Fruit fly (Drosophila melanogaster) whole organism, prepupa: ENCODE measurements around the gene CG3702.

Experiments
- Blimp-1 ChIP-seq: fragments of 200-800 bp; sonication (Bioruptor generic); optimal IDR thresholded peaks from 3 replicates; lab custom pipeline; 2017; ENCODE audit warnings: missing biosample characterization, missing genetic modification characterization, mild to moderate bottlenecking, moderate library complexity, missing genetic modification reagents
- CG10631 ChIP-seq: fragments of 200-800 bp; sonication (Bioruptor generic); optimal IDR thresholded peaks from 2 replicates; lab custom pipeline; 2016; ENCODE audit warnings: missing biosample characterization, missing genetic modification characterization
- CG10669 ChIP-seq: fragments of 200-800 bp; sonication (Bioruptor generic); optimal IDR thresholded peaks from 3 replicates; lab custom pipeline; 2018; ENCODE audit warnings: missing biosample characterization, mild to moderate bottlenecking, missing genetic modification characterization, moderate library complexity
- CG11762 ChIP-seq: fragments of 200-800 bp; sonication (Bioruptor generic); optimal IDR thresholded peaks from 3 replicates; lab custom pipeline; 2016; ENCODE audit warnings: missing biosample characterization, missing genetic modification characterization; ENCODE audit not compliant: insufficient read depth
- CG15336 ChIP-seq: fragments of 200-800 bp; sonication (Bioruptor generic); IDR thresholded peaks from 2 replicates; pipeline ENCODE4 v1.3.6; 2022; ENCODE audit warnings: missing biosample characterization, missing genetic modification characterization
- CG3032 ChIP-seq: fragments of 200-800 bp; optimal IDR thresholded peaks from 2 replicates; lab custom pipeline; 2019; ENCODE audit warnings: missing biosample characterization, mild to moderate bottlenecking, missing genetic modification characterization, moderate library complexity
- CG31627 ChIP-seq: fragments of 200-800 bp; sonication (Bioruptor generic); optimal IDR thresholded peaks from 3 replicates; lab custom pipeline; 2016; ENCODE audit warnings: missing biosample characterization, missing genetic modification characterization
- CG32006 ChIP-seq: fragments of 200-800 bp; sonication (Bioruptor generic); optimal IDR thresholded peaks from 3 replicates; lab custom pipeline; 2017; ENCODE audit warnings: missing biosample characterization, mild to moderate bottlenecking, missing genetic modification characterization
- CG3919 ChIP-seq: fragments of 200-800 bp; sonication (Bioruptor generic); optimal IDR thresholded peaks from 3 replicates; lab custom pipeline; 2016; ENCODE audit warnings: missing biosample characterization, missing genetic modification characterization
- CG4318 ChIP-seq: fragments of 200-800 bp; sonication (Bioruptor generic); optimal IDR thresholded peaks from 3 replicates; lab custom pipeline; 2017; ENCODE audit warnings: missing biosample characterization, mild to moderate bottlenecking, missing genetic modification characterization
- CG6792 ChIP-seq: fragments of 200-800 bp; sonication (Bioruptor generic); optimal IDR thresholded peaks from 3 replicates; lab custom pipeline; 2016; ENCODE audit warnings: missing biosample characterization, missing genetic modification characterization
- CG6808 ChIP-seq: fragments of 200-800 bp; sonication (Bioruptor generic); optimal IDR thresholded peaks from 3 replicates; lab custom pipeline; 2017; ENCODE audit warnings: missing biosample characterization, missing genetic modification characterization, mild to moderate bottlenecking, moderate library complexity, missing genetic modification reagents
- CG6854 ChIP-seq: fragments of 200-800 bp; sonication (Bioruptor generic); optimal IDR thresholded peaks from 2 replicates; lab custom pipeline; 2017; ENCODE audit warnings: missing biosample characterization, mild to moderate bottlenecking, missing genetic modification characterization
- CG7368 ChIP-seq: fragments of 200-800 bp; sonication (Bioruptor generic); optimal IDR thresholded peaks from 3 replicates; lab custom pipeline; 2016; ENCODE audit warnings: missing biosample characterization, missing genetic modification characterization
- CG8119 ChIP-seq: fragments of 200-800 bp; sonication (Bioruptor generic); IDR thresholded peaks from 3 replicates; pipeline ENCODE4 v1.3.6; 2022; ENCODE audit warnings: missing biosample characterization, missing genetic modification characterization
- CG8632 ChIP-seq: fragments of 200-800 bp; sonication (Bioruptor generic); optimal IDR thresholded peaks from 3 replicates; lab custom pipeline; 2016; ENCODE audit warnings: missing biosample characterization, missing genetic modification characterization
- CG9139 ChIP-seq: fragments of 200-800 bp; sonication (Bioruptor generic); optimal IDR thresholded peaks from 3 replicates; lab custom pipeline; 2017; ENCODE audit warnings: missing biosample characterization, mild to moderate bottlenecking, missing genetic modification characterization
- Eip75B ChIP-seq: fragments of 200-800 bp; sonication (Bioruptor generic); optimal IDR thresholded peaks from 3 replicates; lab custom pipeline; 2016; ENCODE audit warnings: missing biosample characterization, missing genetic modification characterization
- Eip78C ChIP-seq: fragments of 200-800 bp; sonication (Bioruptor generic); peaks from one replicate; lab custom pipeline; 2016; ENCODE audit warnings: missing biosample characterization, missing genetic modification characterization
- Eip93F ChIP-seq: fragments of 200-800 bp; sonication (Bioruptor generic); optimal IDR thresholded peaks from 2 replicates; lab custom pipeline; 2016; ENCODE audit warnings: missing biosample characterization, mild to moderate bottlenecking, missing genetic modification characterization
- Ets21C ChIP-seq: fragments of 200-800 bp; sonication (Bioruptor generic); optimal IDR thresholded peaks from 3 replicates; lab custom pipeline; 2016; ENCODE audit warnings: missing biosample characterization, missing genetic modification characterization
- Ets96B ChIP-seq: fragments of 200-800 bp; optimal IDR thresholded peaks from 2 replicates; lab custom pipeline; 2019; ENCODE audit warnings: missing biosample characterization, mild to moderate bottlenecking, missing genetic modification characterization, moderate library complexity
- Hr39 ChIP-seq: fragments of 200-800 bp; sonication (Bioruptor generic); optimal IDR thresholded peaks from 2 replicates; lab custom pipeline; 2016; ENCODE audit warnings: missing biosample characterization, missing genetic modification characterization
- Lpt ChIP-seq: fragments of 200-800 bp; sonication (Bioruptor generic); optimal IDR thresholded peaks from 3 replicates; lab custom pipeline; 2016; ENCODE audit warnings: missing biosample characterization, missing genetic modification characterization
- Met ChIP-seq: fragments of 200-800 bp; sonication (Bioruptor generic); optimal IDR thresholded peaks from 3 replicates; lab custom pipeline; 2016; ENCODE audit warnings: missing biosample characterization, missing genetic modification characterization
- Smox ChIP-seq: fragments of 200-800 bp; sonication (Bioruptor generic); optimal IDR thresholded peaks from 3 replicates; lab custom pipeline; 2016; ENCODE audit warnings: missing biosample characterization, missing genetic modification characterization
- Sox15 ChIP-seq: fragments of 200-800 bp; sonication (Bioruptor generic); optimal IDR thresholded peaks from 3 replicates; lab custom pipeline; 2016; ENCODE audit warnings: missing biosample characterization, missing genetic modification characterization
- cyc ChIP-seq: fragments of 200-800 bp; sonication (Bioruptor generic); optimal IDR thresholded peaks from 3 replicates; lab custom pipeline; 2016; ENCODE audit warnings: missing biosample characterization, missing genetic modification characterization
- dac ChIP-seq: fragments of 200-800 bp; sonication (Bioruptor generic); optimal IDR thresholded peaks from 2 replicates; lab custom pipeline; 2017; ENCODE audit warnings: missing biosample characterization, mild to moderate bottlenecking, missing genetic modification characterization
- dsx ChIP-seq: fragments of 200-800 bp; optimal IDR thresholded peaks from 3 replicates; lab custom pipeline; 2019; ENCODE audit warnings: missing biosample characterization, mild to moderate bottlenecking, missing genetic modification characterization, moderate library complexity; ENCODE audit not compliant: poor library complexity, severe bottlenecking
- fd59A ChIP-seq: fragments of 200-800 bp; sonication (Bioruptor generic); optimal IDR thresholded peaks from 2 replicates; lab custom pipeline; 2017; ENCODE audit warnings: missing biosample characterization, mild to moderate bottlenecking, missing genetic modification characterization, missing genetic modification reagents
- fd85E ChIP-seq: fragments of 200-800 bp; sonication (Bioruptor generic); optimal IDR thresholded peaks from 3 replicates; lab custom pipeline; 2016; ENCODE audit warnings: missing biosample characterization, missing genetic modification characterization
- lz ChIP-seq: fragments of 200-800 bp; sonication (Bioruptor generic); optimal IDR thresholded peaks from 3 replicates; lab custom pipeline; 2016; ENCODE audit warnings: missing biosample characterization, missing genetic modification characterization
- net ChIP-seq: fragments of 200-800 bp; sonication (Bioruptor generic); optimal IDR thresholded peaks from 3 replicates; lab custom pipeline; 2016; ENCODE audit warnings: missing biosample characterization, missing genetic modification characterization
- salr ChIP-seq, 2 experiments: fragments of 200-800 bp; sonication (Bioruptor generic); optimal IDR thresholded peaks; 3 replicates each; lab custom pipeline; 2016 to 2018; ENCODE audit warnings: missing biosample characterization in 2 of 2, missing genetic modification characterization in 2 of 2, mild to moderate bottlenecking in 1 of 2
- spab ChIP-seq: fragments of 200-800 bp; sonication (Bioruptor generic); optimal IDR thresholded peaks from 2 replicates; lab custom pipeline; 2017; ENCODE audit warnings: missing biosample characterization, mild to moderate bottlenecking, missing genetic modification characterization, missing genetic modification reagents
- ss ChIP-seq, 2 experiments: fragments of 200-800 bp; sonication (Bioruptor generic); optimal IDR thresholded peaks; 2 replicates in 1 of 2; 3 replicates in 1 of 2; lab custom pipeline; 2017 to 2018; ENCODE audit warnings: mild to moderate bottlenecking in 2 of 2, missing biosample characterization in 2 of 2, missing genetic modification characterization in 2 of 2, moderate library complexity in 1 of 2
- svp ChIP-seq: fragments of 200-800 bp; sonication (Bioruptor generic); peaks from one replicate; lab custom pipeline; 2016; ENCODE audit warnings: missing biosample characterization, missing genetic modification characterization
- topi ChIP-seq: fragments of 200-800 bp; sonication (Bioruptor generic); optimal IDR thresholded peaks from 3 replicates; lab custom pipeline; 2016; ENCODE audit warnings: missing biosample characterization, missing genetic modification characterization
- vri ChIP-seq: fragments of 200-800 bp; sonication (Bioruptor generic); optimal IDR thresholded peaks from 3 replicates; lab custom pipeline; 2016; ENCODE audit warnings: missing biosample characterization, mild to moderate bottlenecking, missing genetic modification characterization

CG3702 gene

DNA sequence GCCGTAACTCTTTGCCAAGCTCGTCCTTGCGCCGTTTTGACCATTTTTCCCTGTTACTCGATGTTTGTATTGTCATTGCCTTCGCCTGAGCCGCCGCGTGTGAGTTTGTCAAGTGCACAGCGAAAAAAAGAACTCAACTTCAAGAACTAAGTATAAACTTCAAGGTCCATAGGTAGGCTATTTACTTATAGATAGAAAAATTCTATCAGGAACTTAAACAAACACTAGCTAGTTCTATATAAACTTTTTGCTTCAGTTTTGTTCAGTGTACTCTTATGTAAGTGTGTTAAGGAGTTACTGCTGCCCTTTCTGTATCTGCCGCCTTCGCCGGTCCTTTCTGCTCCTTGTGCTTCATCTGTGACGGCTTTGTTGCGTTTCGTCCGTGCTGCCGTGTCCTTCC is 19.5 kb upstream of the CG3702 start:
- no peak for TF ChIP-seq topi
- TF ChIP-seq cyc (GFP tag; lab: Kevin White, UChicago), result no peak
- TF ChIP-seq fd85E, result no peak
- TF ChIP-seq CG6808 (GFP tag; lab: Kevin White, UChicago), result no peak
- TF ChIP-seq CG6792 (GFP tag; lab: Kevin White, UChicago), result no peak
- no peak for TF ChIP-seq CG3032
- TF ChIP-seq CG11762, result no peak
- TF ChIP-seq CG10669 (GFP tag; lab: Kevin White, UChicago), result peak; percentile 3
- TF ChIP-seq Lpt (GFP tag; lab: Kevin White, UChicago), result no peak
- TF ChIP-seq CG7368 (GFP tag; lab: Kevin White, UChicago), result no peak
- no peak for TF ChIP-seq svp (GFP tag; lab: Kevin White, UChicago)
- TF ChIP-seq CG3919 (GFP tag; lab: Kevin White, UChicago), result peak; percentile 5
- TF ChIP-seq Eip78C (GFP tag; lab: Kevin White, UChicago), result peak; percentile 68
- no peak for TF ChIP-seq Eip93F (GFP tag; lab: Kevin White, UChicago)
- peak; percentile 24 for TF ChIP-seq Ets96B (tag; lab: Kevin White, UChicago)
- TF ChIP-seq dsx (GFP tag; lab: Kevin White, UChicago), result no peak

DNA sequence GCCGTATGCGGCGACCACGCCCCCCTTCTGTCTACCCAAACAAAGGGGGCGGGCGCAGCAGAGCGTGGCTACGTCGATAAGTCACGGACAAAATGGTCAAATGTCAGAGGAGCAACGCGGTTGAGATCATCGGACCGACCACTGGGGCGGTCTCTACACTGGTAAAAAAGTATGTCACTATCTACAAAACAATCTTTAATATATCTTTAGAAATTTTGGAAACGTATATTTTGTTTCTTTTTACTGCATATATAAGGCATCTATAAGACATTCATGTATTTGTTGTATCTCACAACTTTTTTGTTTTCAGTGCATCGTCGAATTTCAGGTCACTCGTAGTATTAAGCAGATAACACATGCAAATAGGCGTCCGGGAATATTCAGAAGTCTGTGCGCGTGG is 14.6 kb upstream of the CG3702 start:
- TF ChIP-seq CG8632 (GFP tag; lab: Kevin White, UChicago), result no peak
- peak; percentile 62 for TF ChIP-seq svp (GFP tag; lab: Kevin White, UChicago)
- no peak for TF ChIP-seq Sox15
- TF ChIP-seq fd85E, result no peak
- no peak for TF ChIP-seq vri (GFP tag; lab: Kevin White, UChicago)
- no peak for TF ChIP-seq Ets21C

DNA sequence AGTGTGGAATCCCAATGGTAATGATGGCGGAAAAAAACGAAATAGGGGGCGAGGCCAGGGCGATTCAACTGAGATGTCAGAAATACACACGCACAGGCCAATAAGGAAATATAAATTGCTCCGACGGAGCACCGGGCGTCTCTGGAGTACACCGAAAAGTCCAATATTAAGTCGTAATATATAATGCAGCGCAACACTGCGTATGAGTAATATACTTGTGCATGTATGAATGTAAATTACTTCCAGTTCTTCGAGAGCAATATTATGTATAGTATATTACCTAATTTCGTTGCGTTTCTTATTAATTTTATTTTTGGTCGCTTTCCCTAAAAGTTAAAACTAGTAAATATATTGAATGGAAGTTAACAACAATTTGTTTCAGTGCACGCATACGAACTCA is 3.7 kb upstream of the CG3702 start:
- TF ChIP-seq CG7368 (GFP tag; lab: Kevin White, UChicago) (no peak), Eip78C (GFP tag; lab: Kevin White, UChicago) (peak; percentile 40)

DNA sequence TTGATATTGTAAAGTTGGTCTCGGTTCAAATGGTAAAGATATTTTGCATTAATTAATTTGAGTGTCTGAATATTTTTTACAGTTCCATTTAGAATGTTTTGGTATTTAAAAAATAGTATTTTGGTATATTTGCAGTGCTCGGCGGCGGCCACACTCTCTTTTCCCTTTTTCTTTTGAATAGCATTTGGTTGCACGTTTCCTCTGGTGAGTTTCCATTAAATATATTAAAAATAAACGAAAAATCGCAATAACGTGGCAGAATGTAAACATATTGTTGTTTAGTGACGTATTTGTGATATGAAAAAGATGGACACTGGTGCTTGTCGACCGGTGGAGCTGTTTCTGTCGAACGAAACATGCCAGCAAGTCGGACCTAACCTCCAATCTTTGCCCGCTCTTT is 649 bp upstream of the CG3702 start, which contains the start of gene RpL40:
Gene RpL40 (plus strand): TSS at position 154 of the 400 bp plus-strand sequence.
- TF ChIP-seq CG9139 (GFP tag; lab: Kevin White, UChicago) (peak; percentile 8), svp (GFP tag; lab: Kevin White, UChicago) (peak; percentile 20), Hr39 (GFP tag; lab: Kevin White, UChicago) (peak; percentile 0), CG15336 (GFP tag; lab: Robert Waterston, UW) (no peak), dsx (GFP tag; lab: Kevin White, UChicago) (no peak), Eip78C (GFP tag; lab: Kevin White, UChicago) (peak; percentile 80), CG8119 (GFP tag; lab: Robert Waterston, UW) (no peak), CG6854 (GFP tag; lab: Kevin White, UChicago) (peak; percentile 44), ss (GFP tag; optimal IDR thresholded peaks at IDR 0.05; lab: Kevin White, UChicago) (peak; percentile 10 to 23), Ets21C (no peak)

DNA sequence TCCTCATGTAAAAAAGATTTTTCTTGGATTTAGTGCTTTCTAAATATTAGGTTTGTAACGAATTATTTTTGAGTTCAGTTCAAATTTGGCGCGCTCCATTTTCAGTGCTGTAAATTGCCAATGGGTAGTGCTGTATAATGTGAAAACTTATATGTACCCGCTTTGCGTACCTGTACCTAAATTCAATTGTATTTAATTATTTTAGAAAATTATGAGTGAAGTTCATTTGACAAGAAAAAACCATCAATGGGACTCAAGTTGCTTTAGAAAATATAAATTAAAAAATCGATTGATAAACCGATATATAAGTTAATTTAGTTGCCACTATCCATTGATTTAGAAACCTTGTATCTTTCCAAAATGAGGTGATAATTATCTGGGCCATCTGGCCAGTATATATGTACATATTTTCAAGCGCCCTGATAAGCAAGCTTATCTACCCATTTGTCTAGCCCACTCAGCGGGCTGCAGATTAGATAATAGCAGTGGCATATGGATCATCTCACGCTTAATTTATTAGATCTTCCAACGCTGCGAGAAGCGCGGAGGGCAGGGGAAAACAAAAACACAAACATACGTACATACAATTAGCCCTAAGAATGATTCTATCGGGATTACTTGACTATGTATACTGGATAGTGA is 2.6 kb downstream of the CG3702 start:
- TF ChIP-seq CG10669 (GFP tag; lab: Kevin White, UChicago) (peak; percentile 8), CG8632 (GFP tag; lab: Kevin White, UChicago) (no peak), cyc (GFP tag; lab: Kevin White, UChicago) (peak; percentile 11), dsx (GFP tag; lab: Kevin White, UChicago) (no peak), lz (GFP tag; lab: Kevin White, UChicago) (peak; percentile 40), Hr39 (GFP tag; lab: Kevin White, UChicago) (peak; percentile 26), topi (no peak), CG7368 (GFP tag; lab: Kevin White, UChicago) (no peak), Ets21C (peak; percentile 11), Blimp-1 (GFP tag; lab: Kevin White, UChicago) (no peak), Smox (GFP tag; lab: Kevin White, UChicago) (peak; percentile 17), CG6792 (GFP tag; lab: Kevin White, UChicago) (no peak), CG10631 (GFP tag; lab: Kevin White, UChicago) (no peak), CG32006 (no peak), CG8119 (GFP tag; lab: Robert Waterston, UW) (no peak), Lpt (GFP tag; lab: Kevin White, UChicago) (no peak), fd59A (GFP tag; lab: Kevin White, UChicago) (no peak), Eip75B (GFP tag; lab: Kevin White, UChicago) (peak; percentile 24), salr (GFP tag; optimal IDR thresholded peaks at IDR 0.05; lab: Kevin White, UChicago) (no peak), dac (no peak), CG9139 (GFP tag; lab: Kevin White, UChicago) (no peak), CG31627 (GFP tag; lab: Kevin White, UChicago) (peak; percentile 34), Met (GFP tag; lab: Kevin White, UChicago) (peak; percentile 36), spab (no peak), CG4318 (no peak), net (GFP tag; lab: Kevin White, UChicago) (no peak), fd85E (no peak)
